Worm (Caenorhabditis elegans) whole organism, young adult: ENCODE data around the gene W10G6.1.

ENCODE experiments used
- B0035.1 ChIP-seq: sonication (generic microtip); optimal IDR thresholded peaks from 2 replicates; lab custom pipeline; 2016; ENCODE audit warnings: missing genetic modification characterization, mild to moderate bottlenecking, missing compliant biosample characterization, missing genotype, missing genetic modification reagents
- C06A6.2 ChIP-seq: fragments of 200-800 bp; sonication (Bioruptor generic); conservative IDR thresholded peaks from 2 replicates; pipeline ENCODE4 v1.3.6; 2022; ENCODE audit warnings: missing genetic modification characterization, missing compliant biosample characterization
- D2030.7 ChIP-seq: fragments of 200-800 bp; sonication (Bioruptor generic); IDR thresholded peaks from 2 replicates; pipeline ENCODE4 v1.3.6; 2022; ENCODE audit warnings: missing genetic modification reagents, missing genetic modification characterization, missing compliant biosample characterization
- F10E7.11 ChIP-seq: sonication (generic microtip); optimal IDR thresholded peaks from 2 replicates; lab custom pipeline; 2017; ENCODE audit warnings: mild to moderate bottlenecking, missing genetic modification characterization, moderate library complexity, missing compliant biosample characterization
- F22D6.2 ChIP-seq: sonication (generic microtip); optimal IDR thresholded peaks from 2 replicates; lab custom pipeline; 2016; ENCODE audit warnings: mild to moderate bottlenecking, missing genetic modification characterization, missing compliant biosample characterization
- F37B4.10 ChIP-seq: fragments of 200-800 bp; sonication (Bioruptor generic); IDR thresholded peaks from 2 replicates; pipeline ENCODE4 v1.3.6; 2022; ENCODE audit warnings: missing genetic modification characterization, missing compliant biosample characterization
- F55B11.4 ChIP-seq: sonication (generic microtip); optimal IDR thresholded peaks from 2 replicates; lab custom pipeline; 2016; ENCODE audit warnings: missing compliant biosample characterization, missing genetic modification characterization, borderline replicate concordance; ENCODE audit not compliant: insufficient read depth
- F57A8.1 ChIP-seq: fragments of 200-800 bp; sonication (Bioruptor generic); optimal IDR thresholded peaks from 2 replicates; lab custom pipeline; 2018; ENCODE audit warnings: mild to moderate bottlenecking, missing genetic modification characterization, moderate library complexity, missing compliant biosample characterization
- ama-1 ChIP-seq, 3 experiments: fragments of 150-350 bp in 1 of 3; sonication (generic microtip) in 2 of 3; optimal IDR thresholded peaks; 2 replicates each; lab custom pipeline; 2014 to 2018; ENCODE audit warnings: missing biosample characterization in 2 of 3, missing genetic modification characterization in 2 of 3, missing genetic modification reagents in 2 of 3
- aptf-3 ChIP-seq: fragments of 200-800 bp; sonication (Bioruptor generic); IDR thresholded peaks from 2 replicates; pipeline ENCODE4 v1.3.6; 2022; ENCODE audit warnings: missing genetic modification characterization, missing compliant biosample characterization
- atf-7 ChIP-seq: sonication (generic microtip); optimal IDR thresholded peaks from 2 replicates; lab custom pipeline; 2017; ENCODE audit warnings: mild to moderate bottlenecking, missing genetic modification characterization, missing compliant biosample characterization
- attf-6 ChIP-seq: fragments of 200-800 bp; sonication (Bioruptor generic); IDR thresholded peaks from 2 replicates; pipeline ENCODE4 v1.3.6; 2022; ENCODE audit warnings: missing genetic modification reagents, missing genetic modification characterization, missing compliant biosample characterization
- ccch-3 ChIP-seq: fragments of 200-800 bp; sonication (Bioruptor generic); optimal IDR thresholded peaks from 2 replicates; lab custom pipeline; 2018; ENCODE audit warnings: mild to moderate bottlenecking, missing genetic modification characterization, missing compliant biosample characterization
- cebp-1 ChIP-seq, 2 experiments: fragments of 200-800 bp in 1 of 2; sonication (Bioruptor generic) in 1 of 2; sonication (generic microtip) in 1 of 2; IDR thresholded peaks in 1 of 2; optimal IDR thresholded peaks in 1 of 2; 2 replicates each; pipeline versions ENCODE4 v1.3.6 to Lab custom; 2017 to 2022; ENCODE audit warnings: missing compliant biosample characterization in 2 of 2, missing genetic modification characterization in 2 of 2, mild to moderate bottlenecking in 1 of 2, missing genetic modification reagents in 1 of 2, moderate library complexity in 1 of 2
- ceh-100 ChIP-seq: fragments of 200-800 bp; sonication (Bioruptor generic); IDR thresholded peaks from 2 replicates; pipeline ENCODE4 v1.3.6; 2022; ENCODE audit warnings: missing genetic modification reagents, missing genetic modification characterization, missing compliant biosample characterization
- ceh-40 ChIP-seq: fragments of 200-800 bp; sonication (Bioruptor generic); IDR thresholded peaks from 2 replicates; pipeline ENCODE4 v1.3.6; 2022; ENCODE audit warnings: missing genetic modification characterization, missing compliant biosample characterization
- ceh-58 ChIP-seq: fragments of 200-800 bp; sonication (Bioruptor generic); IDR thresholded peaks from 2 replicates; pipeline ENCODE4 v1.3.6; 2022; ENCODE audit warnings: missing genetic modification characterization, missing compliant biosample characterization
- ceh-79 ChIP-seq: sonication (generic microtip); optimal IDR thresholded peaks from 2 replicates; lab custom pipeline; 2017; ENCODE audit warnings: mild to moderate bottlenecking, missing genetic modification characterization, missing compliant biosample characterization
- ceh-91 ChIP-seq: fragments of 200-800 bp; sonication (Bioruptor generic); IDR thresholded peaks from 2 replicates; pipeline ENCODE4 v1.3.6; 2022; ENCODE audit warnings: missing genetic modification reagents, missing genetic modification characterization, missing compliant biosample characterization
- dpff-1 ChIP-seq: sonication (generic microtip); optimal IDR thresholded peaks from 2 replicates; lab custom pipeline; 2017; ENCODE audit warnings: mild to moderate bottlenecking, missing genetic modification characterization, missing compliant biosample characterization
- egl-44 ChIP-seq: fragments of 200-800 bp; sonication (Bioruptor generic); IDR thresholded peaks from 2 replicates; pipeline ENCODE4 v1.3.6; 2022; ENCODE audit warnings: missing genetic modification reagents, missing genetic modification characterization, missing compliant biosample characterization
- ets-4 ChIP-seq: fragments of 200-800 bp; sonication (Bioruptor generic); optimal IDR thresholded peaks from 2 replicates; lab custom pipeline; 2018; ENCODE audit warnings: mild to moderate bottlenecking, missing genetic modification characterization, missing compliant biosample characterization
- fkh-3 ChIP-seq: sonication (generic microtip); optimal IDR thresholded peaks from 2 replicates; lab custom pipeline; 2016; ENCODE audit warnings: mild to moderate bottlenecking, missing genetic modification characterization, missing compliant biosample characterization
- hlh-12 ChIP-seq: sonication (generic microtip); optimal IDR thresholded peaks from 2 replicates; lab custom pipeline; 2016; ENCODE audit warnings: missing genetic modification characterization, missing compliant biosample characterization
- hlh-26 ChIP-seq: fragments of 200-800 bp; sonication (Bioruptor generic); conservative IDR thresholded peaks from 2 replicates; pipeline ENCODE4 v1.3.6; 2022; ENCODE audit warnings: missing genetic modification reagents, missing genetic modification characterization, missing compliant biosample characterization
- hmg-20 ChIP-seq: fragments of 200-800 bp; sonication (Bioruptor generic); IDR thresholded peaks from 2 replicates; pipeline ENCODE4 v1.3.6; 2022; ENCODE audit warnings: missing genetic modification reagents, missing genetic modification characterization, missing compliant biosample characterization
- lag-1 ChIP-seq: fragments of 200-800 bp; sonication (Bioruptor generic); IDR thresholded peaks from 2 replicates; pipeline ENCODE4 v1.3.6; 2022; ENCODE audit warnings: missing genetic modification reagents, missing genetic modification characterization, missing compliant biosample characterization
- let-607 ChIP-seq, 2 experiments: fragments of 200-800 bp in 1 of 2; sonication (Bioruptor generic) in 1 of 2; sonication (generic microtip) in 1 of 2; optimal IDR thresholded peaks; 2 replicates each; lab custom pipeline; 2016 to 2018; ENCODE audit warnings: mild to moderate bottlenecking in 2 of 2, missing compliant biosample characterization in 2 of 2, missing genetic modification characterization in 2 of 2, moderate library complexity in 2 of 2, missing genotype in 1 of 2
- lin-40 ChIP-seq: sonication (generic microtip); optimal IDR thresholded peaks from 2 replicates; lab custom pipeline; 2016; ENCODE audit warnings: missing genetic modification characterization, mild to moderate bottlenecking, missing compliant biosample characterization, missing genotype, missing genetic modification reagents
- lin-54 ChIP-seq: fragments of 200-800 bp; sonication (Bioruptor generic); optimal IDR thresholded peaks from 2 replicates; lab custom pipeline; 2018; ENCODE audit warnings: mild to moderate bottlenecking, missing genetic modification characterization, missing compliant biosample characterization
- madf-10 ChIP-seq: sonication (generic microtip); optimal IDR thresholded peaks from 2 replicates; lab custom pipeline; 2016; ENCODE audit warnings: mild to moderate bottlenecking, missing genetic modification characterization, missing compliant biosample characterization
- mcd-1 ChIP-seq: fragments of 200-800 bp; sonication (Bioruptor generic); IDR thresholded peaks from 2 replicates; pipeline ENCODE4 v1.3.6; 2022; ENCODE audit warnings: missing genetic modification reagents, missing genetic modification characterization, missing compliant biosample characterization
- mes-4 ChIP-seq: sonication (generic microtip); optimal IDR thresholded peaks from 2 replicates; lab custom pipeline; 2016; ENCODE audit warnings: missing genotype, missing genetic modification characterization, missing compliant biosample characterization
- mxl-1 ChIP-seq: sonication (generic microtip); optimal IDR thresholded peaks from 2 replicates; lab custom pipeline; 2016; ENCODE audit warnings: missing genetic modification characterization, missing compliant biosample characterization
- nhr-120 ChIP-seq: fragments of 200-800 bp; sonication (Bioruptor generic); IDR thresholded peaks from 2 replicates; pipeline ENCODE4 v1.3.6; 2022; ENCODE audit warnings: missing genetic modification characterization, missing compliant biosample characterization
- nhr-179 ChIP-seq: sonication (generic microtip); optimal IDR thresholded peaks from 2 replicates; lab custom pipeline; 2016; ENCODE audit warnings: mild to moderate bottlenecking, missing genetic modification characterization, missing compliant biosample characterization
- pbrm-1 ChIP-seq: fragments of 200-800 bp; sonication (Bioruptor generic); IDR thresholded peaks from 2 replicates; pipeline ENCODE4 v1.3.6; 2022; ENCODE audit warnings: missing genetic modification reagents, missing genetic modification characterization, missing compliant biosample characterization
- sdz-38 ChIP-seq: sonication (generic microtip); optimal IDR thresholded peaks from 2 replicates; lab custom pipeline; 2016; ENCODE audit warnings: missing genotype, missing genetic modification characterization, missing compliant biosample characterization
- sea-2 ChIP-seq: fragments of 200-800 bp; sonication (Bioruptor generic); IDR thresholded peaks from 2 replicates; pipeline ENCODE4 v1.3.6; 2022; ENCODE audit warnings: missing genetic modification characterization, missing compliant biosample characterization
- snpc-1.1 ChIP-seq: sonication (generic microtip); optimal IDR thresholded peaks from 2 replicates; lab custom pipeline; 2017; ENCODE audit warnings: missing genetic modification characterization, mild to moderate bottlenecking, missing compliant biosample characterization, antibody characterized with exemption, moderate library complexity, missing genotype, missing genetic modification reagents; ENCODE audit not compliant: insufficient read depth
- snpc-3.4 ChIP-seq: sonication (generic microtip); optimal IDR thresholded peaks from 2 replicates; lab custom pipeline; 2017; ENCODE audit warnings: missing genetic modification characterization, mild to moderate bottlenecking, missing compliant biosample characterization, antibody characterized with exemption, moderate library complexity, missing genotype, missing genetic modification reagents
- somi-1 ChIP-seq: fragments of 200-800 bp; sonication (Bioruptor generic); optimal IDR thresholded peaks from 2 replicates; lab custom pipeline; 2018; ENCODE audit warnings: mild to moderate bottlenecking, missing genetic modification characterization, missing compliant biosample characterization
- unc-62 ChIP-seq: fragments of 150-350 bp; optimal IDR thresholded peaks from 2 replicates; lab custom pipeline; 2014; ENCODE audit warnings: missing biosample characterization, missing genetic modification reagents, missing genetic modification characterization
- zfh-2 ChIP-seq: fragments of 200-800 bp; sonication (Bioruptor generic); conservative IDR thresholded peaks from 2 replicates; pipeline ENCODE4 v1.3.6; 2022; ENCODE audit warnings: missing genetic modification reagents, missing genetic modification characterization, missing compliant biosample characterization
- zim-3 ChIP-seq: sonication (generic microtip); optimal IDR thresholded peaks from 2 replicates; lab custom pipeline; 2017; ENCODE audit warnings: mild to moderate bottlenecking, missing genetic modification characterization, moderate library complexity, missing compliant biosample characterization
- ztf-18 ChIP-seq: sonication (generic microtip); optimal IDR thresholded peaks from 2 replicates; lab custom pipeline; 2016; ENCODE audit warnings: missing genotype, mild to moderate bottlenecking, missing genetic modification characterization, missing compliant biosample characterization
- ztf-25 ChIP-seq: fragments of 200-800 bp; sonication (Bioruptor generic); IDR thresholded peaks from 2 replicates; pipeline ENCODE4 v1.3.6; 2022; ENCODE audit warnings: missing genetic modification reagents, missing genetic modification characterization, missing compliant biosample characterization
- ztf-3 ChIP-seq: fragments of 200-800 bp; sonication (Bioruptor generic); optimal IDR thresholded peaks from 2 replicates; lab custom pipeline; 2018; ENCODE audit warnings: mild to moderate bottlenecking, missing genetic modification characterization, missing compliant biosample characterization

W10G6.1 gene

DNA sequence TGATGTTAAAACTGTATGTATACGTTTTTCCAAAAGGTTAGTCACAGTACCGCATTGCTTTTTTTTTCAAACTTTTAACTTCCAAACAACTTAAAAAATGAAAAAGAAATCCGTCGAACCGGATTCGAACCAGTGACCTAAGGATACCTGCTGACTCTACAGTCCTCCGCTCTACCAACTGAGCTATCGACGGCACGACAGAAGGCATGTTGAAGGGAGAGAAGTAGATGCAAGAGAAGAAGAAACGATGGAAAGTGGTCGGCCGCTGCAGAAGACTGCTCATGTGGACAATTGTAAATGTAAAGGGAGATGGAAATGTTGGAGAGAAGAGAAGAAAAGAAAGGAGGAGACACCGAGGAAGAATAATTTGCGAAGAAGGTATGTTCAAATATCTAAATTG is 35.3 kb upstream of the W10G6.1 start (continued):
- peak; percentile 74 for TF ChIP-seq cebp-1 (GFP tag; IDR thresholded peaks at IDR 0.05; lab: Robert Waterston, UW)
- peak; percentile 88 for TF ChIP-seq cebp-1 (tag; optimal IDR thresholded peaks at IDR 0.05; lab: Kevin White, UChicago)
- peak; percentile 86 for TF ChIP-seq snpc-3.4
- TF ChIP-seq mxl-1 (tag; lab: Kevin White, UChicago): peak; percentile 66
- TF ChIP-seq C06A6.2 (GFP tag; lab: Robert Waterston, UW): peak; percentile 77
- TF ChIP-seq mcd-1 (GFP tag; lab: Robert Waterston, UW): peak; percentile 81
- peak; percentile 69 for TF ChIP-seq nhr-179
- TF ChIP-seq ccch-3 (GFP tag; lab: Kevin White, UChicago): no peak
- TF ChIP-seq F37B4.10: 0 out of 2 replicates have a peak, but pooled peaks have one; percentile 49
- TF ChIP-seq lag-1 (GFP tag; lab: Robert Waterston, UW): peak; percentile 50; the same call in 1 of the 2 replicates
- TF ChIP-seq ceh-79 (tag; lab: Kevin White, UChicago): no peak
- TF ChIP-seq mes-4 (tag; lab: Kevin White, UChicago): peak; percentile 68
- TF ChIP-seq dpff-1: no peak
- peak; percentile 89; the same call in 1 of the 2 replicates for TF ChIP-seq ceh-58 (GFP tag; lab: Robert Waterston, UW)
- peak; percentile 80 for TF ChIP-seq ceh-40 (GFP tag; lab: Robert Waterston, UW)
- TF ChIP-seq madf-10 (tag; lab: Kevin White, UChicago): peak; percentile 90
- peak; percentile 92 for TF ChIP-seq pbrm-1 (GFP tag; lab: Robert Waterston, UW)
- TF ChIP-seq ztf-18 (tag; lab: Kevin White, UChicago): peak; percentile 59
- TF ChIP-seq aptf-3 (GFP tag; lab: Robert Waterston, UW): peak; percentile 76; the same call in 1 of the 2 replicates
- peak; percentile 80 for TF ChIP-seq atf-7 (tag; lab: Kevin White, UChicago)
- peak; percentile 75 for TF ChIP-seq B0035.1 (tag; lab: Kevin White, UChicago)
- TF ChIP-seq somi-1 (GFP tag; lab: Kevin White, UChicago): peak; percentile 75
- TF ChIP-seq snpc-1.1 (tag; lab: Kevin White, UChicago): peak; percentile 70
- TF ChIP-seq lin-40 (tag; lab: Kevin White, UChicago): peak; percentile 96
- peak; percentile 50 for TF ChIP-seq F22D6.2 (tag; lab: Kevin White, UChicago)
- peak; percentile 80 for TF ChIP-seq zim-3
- peak; percentile 77 for TF ChIP-seq lin-54 (GFP tag; lab: Kevin White, UChicago)
- peak; percentile 69 for TF ChIP-seq ceh-100 (GFP tag; lab: Robert Waterston, UW)
- no peak for TF ChIP-seq hlh-26
- peak; percentile 91 for TF ChIP-seq fkh-3 (tag; lab: Kevin White, UChicago)
- peak; percentile 77 for TF ChIP-seq F10E7.11
- TF ChIP-seq nhr-120 (GFP tag; lab: Robert Waterston, UW): 0 out of 2 replicates have a peak, but pooled peaks have one; percentile 65
- peak; percentile 91 for TF ChIP-seq hmg-20 (GFP tag; lab: Robert Waterston, UW)
- no peak for TF ChIP-seq ceh-91 (GFP tag; lab: Robert Waterston, UW)
- no peak for TF ChIP-seq sdz-38 (tag; lab: Kevin White, UChicago)
- no peak for TF ChIP-seq hlh-12
- TF ChIP-seq ztf-3 (GFP tag; lab: Kevin White, UChicago): peak; percentile 30
- no peak for TF ChIP-seq ama-1 (optimal IDR thresholded peaks at IDR 0.05; lab: Kevin White, UChicago)
- TF ChIP-seq ama-1 (GFP tag; optimal IDR thresholded peaks at IDR 0.05; lab: Kevin White, UChicago): peak; percentile 84
- peak; percentile 80 for TF ChIP-seq D2030.7
- peak; percentile 68 for TF ChIP-seq zfh-2 (GFP tag; lab: Robert Waterston, UW)
- TF ChIP-seq egl-44 (GFP tag; lab: Robert Waterston, UW): peak; percentile 97
- TF ChIP-seq ets-4 (GFP tag; lab: Kevin White, UChicago): peak; percentile 67
- TF ChIP-seq unc-62 (GFP tag; lab: Kevin White, UChicago): no peak
- TF ChIP-seq attf-6: peak; percentile 76; the same call in 1 of the 2 replicates
- TF ChIP-seq let-607 (tag; optimal IDR thresholded peaks at IDR 0.05; lab: Kevin White, UChicago): peak; percentile 57 to 71
- peak; percentile 71; the same call in 1 of the 2 replicates for TF ChIP-seq sea-2 (GFP tag; lab: Robert Waterston, UW)
- no peak for TF ChIP-seq F55B11.4
- peak; percentile 87 for TF ChIP-seq F57A8.1
- peak; percentile 81 for TF ChIP-seq ztf-25
